Fruit fly (Drosophila melanogaster) whole organism, wandering third instar larva: ENCODE data around the gene caps.

Experiments
- Abd-B ChIP-seq: fragments of >200 bp; optimal IDR thresholded peaks from 2 replicates; lab custom pipeline; 2017; ENCODE audit warnings: missing biosample characterization, missing genetic modification characterization
- CG32264 ChIP-seq: fragments of 200-800 bp; sonication (Bioruptor generic); optimal IDR thresholded peaks from 2 replicates; lab custom pipeline; 2016; ENCODE audit warnings: missing biosample characterization, missing genetic modification characterization
- CG9705 ChIP-seq: fragments of 200-800 bp; sonication (Bioruptor generic); optimal IDR thresholded peaks from 2 replicates; lab custom pipeline; 2018; ENCODE audit warnings: missing biosample characterization, mild to moderate bottlenecking, missing genetic modification characterization
- CrebA ChIP-seq: fragments of 200-800 bp; sonication (Bioruptor generic); optimal IDR thresholded peaks from 2 replicates; lab custom pipeline; 2016; ENCODE audit warnings: missing biosample characterization, mild to moderate bottlenecking, missing genetic modification characterization, borderline replicate concordance
- Dfd ChIP-seq: fragments of >200 bp; optimal IDR thresholded peaks from 2 replicates; lab custom pipeline; 2017; ENCODE audit warnings: missing biosample characterization, missing genetic modification characterization
- Dif ChIP-seq: fragments of 200-275, 200-300 bp; sonication (Bioruptor generic); optimal IDR thresholded peaks from 2 replicates; lab custom pipeline; 2018; ENCODE audit warnings: missing biosample characterization, missing genetic modification characterization; ENCODE audit not compliant: partially characterized antibody
- GATAd ChIP-seq: sonication (Bioruptor generic); optimal IDR thresholded peaks from 2 replicates; lab custom pipeline; 2016; ENCODE audit warnings: missing biosample characterization, missing genetic modification characterization
- HLH106 ChIP-seq: fragments of 200-800 bp; optimal IDR thresholded peaks from 3 replicates; lab custom pipeline; 2019; ENCODE audit warnings: missing biosample characterization, mild to moderate bottlenecking, missing genetic modification characterization, moderate library complexity
- Hnf4 ChIP-seq: fragments of 200-800 bp; sonication (Bioruptor generic); optimal IDR thresholded peaks from 2 replicates; lab custom pipeline; 2016; ENCODE audit warnings: missing biosample characterization, mild to moderate bottlenecking, missing genetic modification characterization
- Hr78 ChIP-seq: fragments of >200 bp; optimal IDR thresholded peaks from 2 replicates; lab custom pipeline; 2017; ENCODE audit warnings: missing biosample characterization, missing genetic modification characterization
- Hr83 ChIP-seq: fragments of 200-300 bp; sonication (Bioruptor generic); optimal IDR thresholded peaks from 2 replicates; lab custom pipeline; 2016; ENCODE audit warnings: missing biosample characterization, mild to moderate bottlenecking, missing genetic modification characterization, moderate library complexity; ENCODE audit not compliant: poor library complexity, severe bottlenecking
- Jra ChIP-seq: sonication (Bioruptor generic); optimal IDR thresholded peaks from 2 replicates; lab custom pipeline; 2016; ENCODE audit warnings: missing biosample characterization, missing genetic modification characterization
- Mio ChIP-seq: sonication (Bioruptor generic); optimal IDR thresholded peaks from 2 replicates; lab custom pipeline; 2016; ENCODE audit warnings: missing biosample characterization, missing genetic modification characterization
- Myc ChIP-seq: fragments of >200 bp; optimal IDR thresholded peaks from 2 replicates; lab custom pipeline; 2017
- N ChIP-seq: fragments of >200 bp; optimal IDR thresholded peaks from 2 replicates; lab custom pipeline; 2018; ENCODE audit warnings: missing biosample characterization, missing external identifiers, missing genetic modification characterization
- OdsH ChIP-seq: fragments of 200-800 bp; sonication (Bioruptor generic); optimal IDR thresholded peaks from 2 replicates; lab custom pipeline; 2016; ENCODE audit warnings: missing biosample characterization, mild to moderate bottlenecking, missing genetic modification characterization
- Rel ChIP-seq, 2 experiments: fragments of 200-800 bp; sonication (Bioruptor generic) in 1 of 2; optimal IDR thresholded peaks; 2 replicates in 1 of 2; 3 replicates in 1 of 2; lab custom pipeline; 2016 to 2019; ENCODE audit warnings: mild to moderate bottlenecking in 2 of 2, missing biosample characterization in 2 of 2, missing genetic modification characterization in 2 of 2, moderate library complexity in 1 of 2
- Sp1 ChIP-seq: fragments of 200-800 bp; sonication (Bioruptor generic); optimal IDR thresholded peaks from 3 replicates; lab custom pipeline; 2019; ENCODE audit warnings: missing biosample characterization, mild to moderate bottlenecking, missing genetic modification characterization, moderate library complexity
- Vsx2 ChIP-seq: fragments of 200-300, 225-300 bp; sonication (Bioruptor generic); optimal IDR thresholded peaks from 2 replicates; lab custom pipeline; 2018; ENCODE audit warnings: missing biosample characterization, missing genetic modification characterization; ENCODE audit not compliant: partially characterized antibody
- br ChIP-seq: fragments of 200-800 bp; sonication (Bioruptor generic); optimal IDR thresholded peaks from 2 replicates; lab custom pipeline; 2016; ENCODE audit warnings: missing biosample characterization, missing genetic modification characterization
- brk ChIP-seq: fragments of 200-800 bp; sonication (Bioruptor generic); optimal IDR thresholded peaks from 2 replicates; lab custom pipeline; 2016; ENCODE audit warnings: missing biosample characterization, mild to moderate bottlenecking, missing genetic modification characterization
- dl ChIP-seq, 2 experiments: fragments of 175-275, 200-275 bp in 1 of 2; fragments of 200-275 bp in 1 of 2; sonication (Bioruptor generic); optimal IDR thresholded peaks; lab custom pipeline; 2018; ENCODE audit warnings: mild to moderate bottlenecking in 2 of 2, missing biosample characterization in 2 of 2, missing genetic modification characterization in 2 of 2, moderate library complexity in 2 of 2; ENCODE audit not compliant: partially characterized antibody in 2 of 2, insufficient read depth in 1 of 2
- dmrt93B ChIP-seq: fragments of 200-800 bp; sonication (Bioruptor generic); optimal IDR thresholded peaks from 2 replicates; lab custom pipeline; 2018; ENCODE audit warnings: missing biosample characterization, mild to moderate bottlenecking, missing genetic modification characterization
- dsf ChIP-seq: sonication (Bioruptor generic); optimal IDR thresholded peaks from 2 replicates; lab custom pipeline; 2016; ENCODE audit warnings: missing biosample characterization, missing genetic modification characterization, borderline replicate concordance
- ey ChIP-seq: fragments of 200-800 bp; sonication (Bioruptor generic); optimal IDR thresholded peaks from 2 replicates; lab custom pipeline; 2016; ENCODE audit warnings: missing biosample characterization, missing genetic modification characterization
- foxo ChIP-seq, 2 experiments: fragments of 200-800 bp; sonication (Bioruptor generic); optimal IDR thresholded peaks; 2 replicates in 1 of 2; 3 replicates in 1 of 2; lab custom pipeline; 2016 to 2017; ENCODE audit warnings: missing biosample characterization in 2 of 2, missing genetic modification characterization in 2 of 2
- fru ChIP-seq: fragments of 200-800 bp; sonication (Bioruptor generic); optimal IDR thresholded peaks from 3 replicates; lab custom pipeline; 2016; ENCODE audit warnings: missing biosample characterization, mild to moderate bottlenecking, missing genetic modification characterization
- h ChIP-seq: fragments of 200-800 bp; sonication (Bioruptor generic); optimal IDR thresholded peaks from 3 replicates; lab custom pipeline; 2016; ENCODE audit warnings: missing biosample characterization, mild to moderate bottlenecking, missing genetic modification characterization
- jim ChIP-seq: fragments of 175-275, 200-325 bp; sonication (Bioruptor generic); optimal IDR thresholded peaks from 2 replicates; lab custom pipeline; 2016; ENCODE audit warnings: missing biosample characterization, mild to moderate bottlenecking, missing genetic modification characterization
- lola ChIP-seq: fragments of >200 bp; optimal IDR thresholded peaks from 2 replicates; lab custom pipeline; 2017; ENCODE audit warnings: missing biosample characterization, missing genetic modification characterization
- pan ChIP-seq: fragments of >200 bp; optimal IDR thresholded peaks from 2 replicates; lab custom pipeline; 2017
- psq ChIP-seq: fragments of 200-800 bp; sonication (Bioruptor generic); optimal IDR thresholded peaks from 3 replicates; lab custom pipeline; 2017; ENCODE audit warnings: missing biosample characterization, mild to moderate bottlenecking, missing genetic modification characterization, moderate library complexity
- rgr ChIP-seq: fragments of 200-800 bp; sonication (Bioruptor generic); optimal IDR thresholded peaks from 3 replicates; lab custom pipeline; 2016; ENCODE audit warnings: missing biosample characterization, mild to moderate bottlenecking, missing genetic modification characterization
- sage ChIP-seq: fragments of 200-800 bp; sonication (Bioruptor generic); optimal IDR thresholded peaks from 2 replicates; lab custom pipeline; 2016; ENCODE audit warnings: missing biosample characterization, mild to moderate bottlenecking, missing genetic modification characterization
- sv ChIP-seq: fragments of 200-800 bp; sonication (Bioruptor generic); optimal IDR thresholded peaks from 3 replicates; lab custom pipeline; 2016; ENCODE audit warnings: missing biosample characterization, missing genetic modification characterization
- tai ChIP-seq: sonication (Bioruptor generic); optimal IDR thresholded peaks from 2 replicates; lab custom pipeline; 2016; ENCODE audit warnings: missing biosample characterization, missing genetic modification characterization
- usp ChIP-seq: fragments of >200 bp; optimal IDR thresholded peaks from 2 replicates; lab custom pipeline; 2017; ENCODE audit warnings: missing biosample characterization, missing genetic modification characterization
- woc ChIP-seq: sonication (Bioruptor generic); optimal IDR thresholded peaks from 2 replicates; lab custom pipeline; 2016; ENCODE audit warnings: missing biosample characterization, mild to moderate bottlenecking, missing genetic modification characterization

Gene caps

DNA sequence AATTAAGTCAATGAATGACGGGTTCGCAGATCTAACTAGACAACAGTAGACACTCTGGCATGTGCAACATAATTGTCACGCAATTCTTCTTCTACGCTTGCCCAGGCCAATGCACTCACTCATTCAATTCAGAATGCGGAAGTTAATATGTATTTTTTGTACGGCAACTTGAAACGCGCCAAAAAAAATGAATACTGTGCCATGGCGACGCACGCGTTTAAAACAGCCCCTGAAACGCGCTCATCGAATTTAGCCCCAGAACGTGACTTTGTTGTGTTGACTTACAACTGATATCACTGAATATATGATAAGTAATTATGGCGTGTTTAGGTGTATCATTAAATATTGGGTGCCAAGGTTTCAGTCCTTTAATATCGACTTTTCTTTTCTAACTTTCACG lies 37.6 kb downstream of the caps start:
- TF ChIP-seq rgr (GFP tag; lab: Kevin White, UChicago) (no peak), sv (GFP tag; lab: Kevin White, UChicago) (no peak), Dif (no peak), CrebA (GFP tag; lab: Kevin White, UChicago) (no peak), psq (GFP tag; lab: Kevin White, UChicago) (no peak), Myc (lab: Kevin White, UChicago) (no peak), Vsx2 (GFP tag; lab: Kevin White, UChicago) (no peak), dsf (GFP tag; lab: Kevin White, UChicago) (no peak), ey (GFP tag; lab: Kevin White, UChicago) (no peak), Hr83 (GFP tag; lab: Kevin White, UChicago) (no peak), GATAd (GFP tag; lab: Kevin White, UChicago) (no peak), Rel (GFP tag; optimal IDR thresholded peaks at IDR 0.05; lab: Kevin White, UChicago) (no peak), Rel (tag; optimal IDR thresholded peaks at IDR 0.05; lab: Kevin White, UChicago) (no peak), HLH106 (tag; lab: Kevin White, UChicago) (no peak), OdsH (GFP tag; lab: Kevin White, UChicago) (no peak), Hr78 (GFP tag; lab: Kevin White, UChicago) (no peak)

DNA sequence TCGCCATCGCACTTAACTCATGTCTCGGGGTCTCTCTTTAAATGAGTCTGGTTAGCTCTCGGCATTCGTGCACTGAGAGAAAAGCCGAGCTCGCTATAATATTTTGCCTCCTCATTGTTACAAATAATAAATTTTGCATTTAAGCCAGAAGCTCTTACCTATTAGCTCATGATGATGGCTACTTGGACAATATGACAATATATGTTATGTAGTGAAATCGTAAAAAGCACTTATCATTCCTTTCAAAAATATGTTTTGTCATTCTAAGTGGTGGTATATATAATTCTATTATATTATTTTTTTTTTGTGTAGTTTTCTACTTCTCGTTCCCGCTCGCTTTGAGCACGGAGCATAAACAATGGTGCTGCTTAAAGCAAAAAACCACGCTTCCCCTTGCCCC lies 38.8 kb downstream of the caps start:
- TF ChIP-seq Rel (GFP tag; optimal IDR thresholded peaks at IDR 0.05; lab: Kevin White, UChicago): no peak
- TF ChIP-seq Rel (tag; optimal IDR thresholded peaks at IDR 0.05; lab: Kevin White, UChicago): no peak
- TF ChIP-seq OdsH (GFP tag; lab: Kevin White, UChicago): peak; percentile 30
- peak; percentile 2 for TF ChIP-seq dmrt93B (GFP tag; lab: Kevin White, UChicago)
- no peak for TF ChIP-seq br (GFP tag; lab: Kevin White, UChicago)
- TF ChIP-seq lola (GFP tag; lab: Kevin White, UChicago): no peak
- no peak for TF ChIP-seq dl (GFP tag; optimal IDR thresholded peaks at IDR 0.05; lab: Kevin White, UChicago; ENCODE audit: insufficient read depth in 1 of 2, partially characterized antibody in 2 of 2)
- TF ChIP-seq Myc (lab: Kevin White, UChicago): no peak
- no peak for TF ChIP-seq Vsx2 (GFP tag; lab: Kevin White, UChicago)
- no peak for TF ChIP-seq Dif
- TF ChIP-seq GATAd (GFP tag; lab: Kevin White, UChicago): no peak
- no peak for TF ChIP-seq jim (GFP tag; lab: Kevin White, UChicago)
- TF ChIP-seq psq (GFP tag; lab: Kevin White, UChicago): peak; percentile 34
- peak; percentile 16 for TF ChIP-seq HLH106 (tag; lab: Kevin White, UChicago)
- TF ChIP-seq N (GFP tag; lab: Kevin White, UChicago): no peak
- TF ChIP-seq CrebA (GFP tag; lab: Kevin White, UChicago): no peak
- no peak for TF ChIP-seq woc (GFP tag; lab: Kevin White, UChicago)
- no peak for TF ChIP-seq Abd-B (GFP tag; lab: Kevin White, UChicago)
- peak; percentile 39 for TF ChIP-seq rgr (GFP tag; lab: Kevin White, UChicago)
- TF ChIP-seq ey (GFP tag; lab: Kevin White, UChicago): peak; percentile 21
- no peak for TF ChIP-seq Hr78 (GFP tag; lab: Kevin White, UChicago)
- TF ChIP-seq tai (GFP tag; lab: Kevin White, UChicago): no peak
- no peak for TF ChIP-seq dsf (GFP tag; lab: Kevin White, UChicago)
- TF ChIP-seq usp (GFP tag; lab: Kevin White, UChicago): no peak
- no peak for TF ChIP-seq pan (lab: Kevin White, UChicago)
- peak in 1 of 2 experiments; percentile 37 for TF ChIP-seq foxo (GFP tag; optimal IDR thresholded peaks at IDR 0.05; lab: Kevin White, UChicago)
- TF ChIP-seq Mio (GFP tag; lab: Kevin White, UChicago): no peak
- TF ChIP-seq h: peak; percentile 37
- TF ChIP-seq Dfd (GFP tag; lab: Kevin White, UChicago): no peak
- TF ChIP-seq Sp1 (GFP tag; lab: Kevin White, UChicago): peak; percentile 34
- no peak for TF ChIP-seq Hr83 (GFP tag; lab: Kevin White, UChicago)
- no peak for TF ChIP-seq Hnf4 (GFP tag; lab: Kevin White, UChicago)
- TF ChIP-seq CG9705 (GFP tag; lab: Kevin White, UChicago): no peak
- no peak for TF ChIP-seq CG32264
- TF ChIP-seq sage (GFP tag; lab: Kevin White, UChicago): no peak
- TF ChIP-seq Jra (GFP tag; lab: Kevin White, UChicago): no peak
- no peak for TF ChIP-seq brk (GFP tag; lab: Kevin White, UChicago)
- peak; percentile 30 for TF ChIP-seq fru (GFP tag; lab: Kevin White, UChicago)
- no peak for TF ChIP-seq sv (GFP tag; lab: Kevin White, UChicago)
